Worm (Caenorhabditis elegans): ENCODE results near the gene C17C3.15.
A peak's percentile ranks its signal among the peaks of the same experiment; 100 is the strongest.

The C17C3.15 gene

ce11 chrII:5585788-5586187 is 15.3 kb downstream of the C17C3.15 start, which contains the start of gene lys-8:
Gene lys-8 (plus strand): TSS chrII:5586178.
- TF ChIP-seq nhr-20 (tag; optimal IDR thresholded peaks at IDR 0.05) (peak; percentile 28), lsy-2 (tag; optimal IDR thresholded peaks at IDR 0.05) (no peak), elt-2 (tag; optimal IDR thresholded peaks at IDR 0.05) (peak; percentile 99), unc-98 (GFP tag; IDR thresholded peaks at IDR 0.05) (no peak), jun-1 (tag; optimal IDR thresholded peaks at IDR 0.05) (peak; percentile 13), tlp-1 (tag; optimal IDR thresholded peaks at IDR 0.05) (peak; percentile 89), mdl-1 (tag; optimal IDR thresholded peaks at IDR 0.05) (no peak), nhr-77 (tag; optimal IDR thresholded peaks at IDR 0.05) (no peak), pqm-1 (tag; optimal IDR thresholded peaks at IDR 0.05) (peak; percentile 92), lin-35 (GFP tag; optimal IDR thresholded peaks at IDR 0.05) (peak in 1 of 2 experiments; percentile 25), lin-14 (GFP tag; optimal IDR thresholded peaks at IDR 0.05) (peak; percentile 35), nhr-19 (GFP tag; conservative IDR thresholded peaks at IDR 0.05) (no peak)

DNA sequence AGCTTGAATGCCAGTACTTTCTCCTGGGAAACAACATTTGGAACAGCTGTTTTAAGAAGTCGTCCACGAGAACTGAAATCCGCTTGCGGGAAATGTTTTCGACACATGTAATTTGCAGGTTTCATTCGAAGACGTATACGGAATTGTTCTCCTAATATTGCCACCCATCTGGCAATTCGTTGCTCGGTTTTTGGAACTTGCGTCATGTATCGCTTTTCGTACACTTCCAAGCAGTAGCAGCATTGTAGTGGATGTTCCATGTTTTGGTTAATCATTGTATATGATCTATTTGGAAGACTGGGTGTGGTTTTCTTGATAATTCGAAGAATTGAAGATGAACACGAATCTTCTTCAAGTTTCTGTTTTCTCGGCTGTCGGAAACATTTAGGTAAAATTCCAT is 17.3 kb downstream of the C17C3.15 start:
- TF ChIP-seq lin-35 (GFP tag; optimal IDR thresholded peaks at IDR 0.05) (no peak), efl-1 (optimal IDR thresholded peaks at IDR 0.05) (no peak), efl-1 (GFP tag; optimal IDR thresholded peaks at IDR 0.05 in 1 of 2) (no peak), lsy-2 (tag; optimal IDR thresholded peaks at IDR 0.05) (no peak), fkh-8 (tag; optimal IDR thresholded peaks at IDR 0.05) (no peak), lin-15B (tag; optimal IDR thresholded peaks at IDR 0.05) (no peak), nhr-20 (tag; optimal IDR thresholded peaks at IDR 0.05) (no peak), nhr-76 (tag; optimal IDR thresholded peaks at IDR 0.05) (no peak), fkh-4 (tag; optimal IDR thresholded peaks at IDR 0.05; ENCODE audit: borderline replicate concordance) (no peak), skn-1 (tag; optimal IDR thresholded peaks at IDR 0.05) (no peak)

- TF ChIP-seq dpl-1 (GFP tag; optimal IDR thresholded peaks at IDR 0.05) (no peak), C04F5.9 (tag; optimal IDR thresholded peaks at IDR 0.05) (no peak), unc-98 (GFP tag; IDR thresholded peaks at IDR 0.05) (no peak), mab-9 (GFP tag; IDR thresholded peaks at IDR 0.05) (no peak), unc-30 (tag; optimal IDR thresholded peaks at IDR 0.05) (no peak), nhr-12 (tag; optimal IDR thresholded peaks at IDR 0.05) (no peak), aha-1 (tag; optimal IDR thresholded peaks at IDR 0.05) (no peak), elt-3 (tag; optimal IDR thresholded peaks at IDR 0.05) (no peak), nhr-85 (tag) (no peak), vab-15 (tag; optimal IDR thresholded peaks at IDR 0.05) (no peak), zip-4 (GFP tag; optimal IDR thresholded peaks at IDR 0.05) (no peak), unc-86 (tag; optimal IDR thresholded peaks at IDR 0.05) (no peak), snu-23 (GFP tag; optimal IDR thresholded peaks at IDR 0.05) (no peak), ceh-88 (GFP tag; IDR thresholded peaks at IDR 0.05) (no peak), grh-1 (GFP tag; IDR thresholded peaks at IDR 0.05) (no peak), irx-1 (tag; optimal IDR thresholded peaks at IDR 0.05) (no peak), nhr-20 (tag; optimal IDR thresholded peaks at IDR 0.05) (no peak), efl-3 (GFP tag; optimal IDR thresholded peaks at IDR 0.05) (no peak), lin-39 (tag; optimal IDR thresholded peaks at IDR 0.05) (no peak)
These were observed 19.2 kb downstream of the C17C3.15 start, which contains the start of gene C17G10.13 for ce11 chrII:5589690-5590089. Gene C17G10.13 (minus strand): TSS chrII:5589790.

ce11 chrII:5591558-5591957 is 21.1 kb downstream of the C17C3.15 start:
- TF ChIP-seq jun-1 (tag; optimal IDR thresholded peaks at IDR 0.05) (no peak), hlh-4 (tag; optimal IDR thresholded peaks at IDR 0.05) (no peak), fkh-4 (tag; optimal IDR thresholded peaks at IDR 0.05; ENCODE audit: borderline replicate concordance) (no peak), efl-1 (optimal IDR thresholded peaks at IDR 0.05) (no peak), efl-1 (GFP tag; optimal IDR thresholded peaks at IDR 0.05 in 1 of 2) (peak in 1 of 2 experiments; percentile 82), tbx-2 (tag; optimal IDR thresholded peaks at IDR 0.05) (no peak), lsy-2 (tag; optimal IDR thresholded peaks at IDR 0.05) (no peak), mep-1 (tag; optimal IDR thresholded peaks at IDR 0.05) (no peak), ztf-4 (tag; optimal IDR thresholded peaks at IDR 0.05) (no peak), nhr-47 (tag; optimal IDR thresholded peaks at IDR 0.05) (no peak), ets-5 (GFP tag; IDR thresholded peaks at IDR 0.05) (no peak), irx-1 (tag; optimal IDR thresholded peaks at IDR 0.05) (no peak), grh-1 (GFP tag; IDR thresholded peaks at IDR 0.05) (no peak), snpc-4 (tag; optimal IDR thresholded peaks at IDR 0.05) (no peak), unc-62 (GFP tag; optimal IDR thresholded peaks at IDR 0.05) (no peak), nhr-85 (tag) (peak; percentile 52)
